Fruit fly (Drosophila melanogaster) whole organism, prepupa: ENCODE measurements around the gene CG6028.

Experiments used
- CG15336 ChIP-seq: fragments of 200-800 bp; sonication (Bioruptor generic); IDR thresholded peaks from 2 replicates; pipeline ENCODE4 v1.3.6; 2022; ENCODE audit warnings: missing biosample characterization, missing genetic modification characterization
- CG1621 ChIP-seq: fragments of 200-800 bp; sonication (Bioruptor generic); optimal IDR thresholded peaks from 3 replicates; lab custom pipeline; 2018; ENCODE audit warnings: missing biosample characterization, mild to moderate bottlenecking, missing genetic modification characterization
- CG7368 ChIP-seq: fragments of 200-800 bp; sonication (Bioruptor generic); optimal IDR thresholded peaks from 3 replicates; lab custom pipeline; 2016; ENCODE audit warnings: missing biosample characterization, missing genetic modification characterization
- CG8632 ChIP-seq: fragments of 200-800 bp; sonication (Bioruptor generic); optimal IDR thresholded peaks from 3 replicates; lab custom pipeline; 2016; ENCODE audit warnings: missing biosample characterization, missing genetic modification characterization
- Gug ChIP-seq: fragments of 200-800 bp; sonication (Bioruptor generic); IDR thresholded peaks from 2 replicates; pipeline ENCODE4 v1.3.6; 2022; ENCODE audit warnings: missing biosample characterization, missing genetic modification characterization
- cyc ChIP-seq: fragments of 200-800 bp; sonication (Bioruptor generic); optimal IDR thresholded peaks from 3 replicates; lab custom pipeline; 2016; ENCODE audit warnings: missing biosample characterization, missing genetic modification characterization
- dac ChIP-seq: fragments of 200-800 bp; sonication (Bioruptor generic); optimal IDR thresholded peaks from 2 replicates; lab custom pipeline; 2017; ENCODE audit warnings: missing biosample characterization, mild to moderate bottlenecking, missing genetic modification characterization
- eg ChIP-seq: fragments of 200-800 bp; sonication (Bioruptor generic); IDR thresholded peaks from 3 replicates; pipeline ENCODE4 v1.3.6; 2022; ENCODE audit warnings: missing biosample characterization, missing genetic modification characterization
- fd59A ChIP-seq: fragments of 200-800 bp; sonication (Bioruptor generic); optimal IDR thresholded peaks from 2 replicates; lab custom pipeline; 2017; ENCODE audit warnings: missing biosample characterization, mild to moderate bottlenecking, missing genetic modification characterization, missing genetic modification reagents
- fd85E ChIP-seq: fragments of 200-800 bp; sonication (Bioruptor generic); optimal IDR thresholded peaks from 3 replicates; lab custom pipeline; 2016; ENCODE audit warnings: missing biosample characterization, missing genetic modification characterization
- salr ChIP-seq, 2 experiments: fragments of 200-800 bp; sonication (Bioruptor generic); optimal IDR thresholded peaks; 3 replicates each; lab custom pipeline; 2016 to 2018; ENCODE audit warnings: missing biosample characterization in 2 of 2, missing genetic modification characterization in 2 of 2, mild to moderate bottlenecking in 1 of 2

DNA sequence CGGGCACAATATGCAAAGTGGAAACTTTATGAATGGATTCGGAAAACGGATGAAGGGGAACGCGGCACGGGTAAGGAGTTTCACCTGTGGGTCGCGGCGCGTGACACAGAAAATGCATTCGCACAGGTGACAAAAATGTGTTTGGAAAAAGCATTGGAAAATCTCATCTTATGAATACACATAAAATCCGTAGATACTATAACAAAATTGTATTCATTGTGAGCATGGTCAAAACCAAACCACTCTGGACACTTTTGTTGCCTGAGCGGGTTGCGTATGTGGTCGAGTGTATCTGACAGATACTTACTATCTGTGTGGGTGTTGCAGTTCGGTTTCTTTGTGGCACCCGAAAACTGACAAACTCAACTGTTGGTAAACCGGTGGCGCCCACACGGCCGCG lies 14.2 kb upstream of the CG6028 start:
- TF ChIP-seq dac, result peak; percentile 54
- TF ChIP-seq eg (GFP tag; lab: Robert Waterston, UW), result peak; percentile 94
- no peak for TF ChIP-seq fd59A (GFP tag; lab: Kevin White, UChicago)
- no peak for TF ChIP-seq CG8632 (GFP tag; lab: Kevin White, UChicago)
- peak; percentile 66 for TF ChIP-seq cyc
- TF ChIP-seq CG15336 (GFP tag; lab: Robert Waterston, UW), result peak; percentile 95
- TF ChIP-seq Gug, result peak; percentile 71
- no peak for TF ChIP-seq fd85E (GFP tag; lab: Kevin White, UChicago)
- no peak for TF ChIP-seq salr (GFP tag; optimal IDR thresholded peaks at IDR 0.05; lab: Kevin White, UChicago)
- TF ChIP-seq CG7368 (GFP tag; lab: Kevin White, UChicago), result peak; percentile 75
- no peak for TF ChIP-seq CG1621 (tag; lab: Kevin White, UChicago)
